Fruit fly (Drosophila melanogaster): Measurements from ENCODE around the gene mRpS24.
A peak's percentile ranks its signal among the peaks of the same experiment; 100 is the strongest.

The mRpS24 gene

DNA sequence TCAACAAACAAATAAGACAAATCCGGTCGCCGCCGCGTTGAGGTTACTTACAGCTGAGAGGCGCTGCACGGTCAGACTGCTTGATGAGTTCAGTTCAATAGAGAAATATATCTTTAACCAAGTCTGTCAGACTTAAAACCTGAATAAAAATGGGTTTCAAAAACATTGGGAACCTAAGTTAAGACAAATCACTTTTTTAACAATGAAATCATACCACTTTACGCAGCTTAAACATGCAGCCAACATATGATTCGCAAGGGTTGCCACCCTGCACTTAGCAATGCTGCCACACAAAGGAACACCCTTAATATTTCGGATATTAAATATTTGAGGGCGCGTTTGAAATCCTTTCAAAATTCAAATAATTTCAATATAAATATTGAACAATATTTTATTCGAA lies 25.3 kb upstream of the mRpS24 start, which contains the start of gene CG5515 (continued):
- TF ChIP-seq CG12236 (GFP tag; optimal IDR thresholded peaks at IDR 0.05) = peak; percentile 32
- TF ChIP-seq HLHmδ (GFP tag; optimal IDR thresholded peaks at IDR 0.05) = no peak
- TF ChIP-seq Eip74EF (GFP tag; optimal IDR thresholded peaks at IDR 0.05) = no peak
- TF ChIP-seq jing (GFP tag; optimal IDR thresholded peaks at IDR 0.05) = peak; percentile 52
- TF ChIP-seq salm (tag; optimal IDR thresholded peaks at IDR 0.05) = no peak
- TF ChIP-seq Xbp1 (GFP tag; optimal IDR thresholded peaks at IDR 0.05) = peak; percentile 90
- peak; percentile 69 for TF ChIP-seq Chrac-16 (GFP tag; optimal IDR thresholded peaks at IDR 0.05)
- TF ChIP-seq GATAe (GFP tag; conservative IDR thresholded peaks at IDR 0.05) = no peak; the same call in 1 of the 2 replicates
- TF ChIP-seq CG10321 (GFP tag; IDR thresholded peaks at IDR 0.05) = 0 out of 2 replicates have a peak, but pooled peaks have one; percentile 7
- TF ChIP-seq scrt (GFP tag; optimal IDR thresholded peaks at IDR 0.05) = no peak
- peak; percentile 75 for TF ChIP-seq E2f1 (GFP tag; IDR thresholded peaks at IDR 0.05)
- peak; percentile 54 for TF ChIP-seq trem (tag; optimal IDR thresholded peaks at IDR 0.05)
- TF ChIP-seq Pdp1 (GFP tag; optimal IDR thresholded peaks at IDR 0.05) = peak; percentile 75 to 77
- peak; percentile 61 for TF ChIP-seq NC2β (GFP tag; optimal IDR thresholded peaks at IDR 0.05)
- TF ChIP-seq Hmx (GFP tag; optimal IDR thresholded peaks at IDR 0.05) = peak; percentile 41
- peak; percentile 86 for TF ChIP-seq Atf6 (GFP tag; IDR thresholded peaks at IDR 0.05)
- peak; percentile 29; the same call in 1 of the 3 replicates for TF ChIP-seq otp (GFP tag; IDR thresholded peaks at IDR 0.05)
- peak; percentile 51 for TF ChIP-seq tio (GFP tag; optimal IDR thresholded peaks at IDR 0.05)
- no peak for TF ChIP-seq pan (optimal IDR thresholded peaks at IDR 0.05)
- peak in 1 of 2 experiments; percentile 82 for TF ChIP-seq pan (GFP tag; optimal IDR thresholded peaks at IDR 0.05 in 1 of 2, IDR thresholded peaks at IDR 0.05 in 1 of 2)
- peak; percentile 28 for TF ChIP-seq CG12299 (tag; optimal IDR thresholded peaks at IDR 0.05)
- TF ChIP-seq phol (tag; optimal IDR thresholded peaks at IDR 0.05) = peak; percentile 95
- peak; percentile 37 for TF ChIP-seq CG7556 (GFP tag; optimal IDR thresholded peaks at IDR 0.05)
- TF ChIP-seq CG14441 (GFP tag; IDR thresholded peaks at IDR 0.05) = peak; percentile 76
- no peak for TF ChIP-seq CG12071 (GFP tag; optimal IDR thresholded peaks at IDR 0.05)
- no peak; the same call in 2 of the 3 replicates for TF ChIP-seq zen2 (GFP tag; IDR thresholded peaks at IDR 0.05; ENCODE audit: partially characterized antibody)
- no peak for TF ChIP-seq CG8478 (optimal IDR thresholded peaks at IDR 0.05)
- peak; percentile 75 for TF ChIP-seq B-H2 (GFP tag; optimal IDR thresholded peaks at IDR 0.05)
- TF ChIP-seq CG34422 (GFP tag; IDR thresholded peaks at IDR 0.05) = peak; percentile 86
- no peak for TF ChIP-seq cad (GFP tag; optimal IDR thresholded peaks at IDR 0.05)
- TF ChIP-seq CG9876 (GFP tag; optimal IDR thresholded peaks at IDR 0.05) = peak; percentile 73
- no peak for TF ChIP-seq cwo (GFP tag; optimal IDR thresholded peaks at IDR 0.05)
- peak; percentile 81 for TF ChIP-seq wdn (GFP tag; IDR thresholded peaks at IDR 0.05)
- TF ChIP-seq Hsf (GFP tag; optimal IDR thresholded peaks at IDR 0.05) = peak; percentile 90
- peak; percentile 67 for TF ChIP-seq caup (GFP tag; optimal IDR thresholded peaks at IDR 0.05; ENCODE audit: severe bottlenecking)
- no peak for TF ChIP-seq CG10462 (GFP tag; optimal IDR thresholded peaks at IDR 0.05)
- TF ChIP-seq Kr (GFP tag; optimal IDR thresholded peaks at IDR 0.05) = no peak
- TF ChIP-seq CG12219 (GFP tag; optimal IDR thresholded peaks at IDR 0.05) = peak; percentile 3
- peak; percentile 70; the same call in 1 of the 2 replicates for TF ChIP-seq CG14014 (GFP tag; IDR thresholded peaks at IDR 0.05)
- TF ChIP-seq ranshi (GFP tag; IDR thresholded peaks at IDR 0.05) = peak; percentile 40; the same call in 1 of the 2 replicates
- TF ChIP-seq CG13894 (tag; optimal IDR thresholded peaks at IDR 0.05) = no peak
- no peak for TF ChIP-seq kah (GFP tag; optimal IDR thresholded peaks at IDR 0.05)
- TF ChIP-seq CG7786 (GFP tag; optimal IDR thresholded peaks at IDR 0.05) = peak; percentile 80
- no peak for TF ChIP-seq pros (GFP tag; optimal IDR thresholded peaks at IDR 0.05)
- TF ChIP-seq Hr78 (GFP tag; optimal IDR thresholded peaks at IDR 0.05) = no peak
- TF ChIP-seq gro (GFP tag; optimal IDR thresholded peaks at IDR 0.05) = peak; percentile 73
- peak; percentile 70 for TF ChIP-seq Rx (GFP tag; IDR thresholded peaks at IDR 0.05)
- peak; percentile 95 for TF ChIP-seq CG13424 (tag; optimal IDR thresholded peaks at IDR 0.05)
- peak; percentile 56 for TF ChIP-seq CG12104 (GFP tag; optimal IDR thresholded peaks at IDR 0.05)
- peak; percentile 62; the same call in 1 of the 3 replicates for TF ChIP-seq CG7357 (GFP tag; IDR thresholded peaks at IDR 0.05)
- peak; percentile 56 for TF ChIP-seq CG13123 (GFP tag; optimal IDR thresholded peaks at IDR 0.05)
